Worm (Caenorhabditis elegans): Measurements from ENCODE around the gene C09B9.85.

DNA sequence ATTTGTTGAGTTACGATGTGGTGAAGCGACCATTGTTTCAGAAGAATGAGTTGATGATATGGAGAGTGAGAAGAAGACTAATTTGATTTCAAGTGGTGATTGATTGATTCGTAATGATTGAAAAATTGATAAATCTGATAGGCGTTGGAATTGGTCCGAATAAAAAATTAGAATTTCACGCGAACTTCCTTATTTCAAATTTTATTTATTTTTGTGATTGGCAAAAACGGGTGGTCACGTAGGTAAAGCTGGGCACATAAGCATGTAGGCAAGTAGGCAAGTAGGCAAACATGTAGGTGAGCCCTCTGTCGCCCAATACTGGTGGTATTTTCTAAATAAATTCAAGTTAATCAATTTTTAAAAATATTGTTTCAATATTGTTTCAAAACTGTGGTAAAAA, 7.7 kb upstream of the C09B9.85 start, which contains the start of gene C09B9.4:
- no peak for TF ChIP-seq cog-1 (tag; optimal IDR thresholded peaks at IDR 0.05)
- no peak for TF ChIP-seq ztf-23 (GFP tag; IDR thresholded peaks at IDR 0.05)
- TF ChIP-seq ztf-29 (GFP tag; IDR thresholded peaks at IDR 0.05) = no peak
- TF ChIP-seq flt-1 (GFP tag; IDR thresholded peaks at IDR 0.05) = no peak

Data from whole organism, midembryonic.